Worm (Caenorhabditis elegans) whole organism, early embryonic: Measurements from ENCODE around the gene txdc-12.2.
"Not testable (repeated sequence)": the region's sequence is repeated elsewhere in the genome, so short reads cannot be mapped to it uniquely, and the experiment has no call there.

Experiments used
- B0310.2 ChIP-seq: sonication (generic microtip); optimal IDR thresholded peaks from 2 replicates; lab custom pipeline; 2016; ENCODE audit warnings: mild to moderate bottlenecking, missing genetic modification characterization, missing compliant biosample characterization
- F13C5.2 ChIP-seq: sonication (generic microtip); optimal IDR thresholded peaks from 2 replicates; lab custom pipeline; 2017; ENCODE audit warnings: mild to moderate bottlenecking, missing genetic modification characterization, inconsistent platforms, missing compliant biosample characterization
- aly-1 ChIP-seq: sonication (generic microtip); optimal IDR thresholded peaks from 2 replicates; lab custom pipeline; 2016; ENCODE audit warnings: missing genetic modification characterization, missing compliant biosample characterization
- ama-1 ChIP-seq: fragments of 150-350 bp; optimal IDR thresholded peaks from 2 replicates; lab custom pipeline; 2014
- ceh-13 ChIP-seq: fragments of 200-800 bp; sonication (Bioruptor generic); optimal IDR thresholded peaks from 2 replicates; lab custom pipeline; 2018; ENCODE audit warnings: mild to moderate bottlenecking, missing genetic modification characterization, missing compliant biosample characterization
- ceh-36 ChIP-seq: sonication (generic microtip); optimal IDR thresholded peaks from 2 replicates; lab custom pipeline; 2016; ENCODE audit warnings: missing genetic modification characterization, inconsistent platforms, missing compliant biosample characterization
- ets-7 ChIP-seq: sonication (generic microtip); optimal IDR thresholded peaks from 2 replicates; lab custom pipeline; 2016; ENCODE audit warnings: missing genotype, missing genetic modification characterization, missing compliant biosample characterization
- flt-1 ChIP-seq: fragments of 200-800 bp; sonication (Bioruptor generic); IDR thresholded peaks from 2 replicates; pipeline ENCODE4 v1.3.6; 2022; ENCODE audit warnings: missing genetic modification characterization, missing compliant biosample characterization
- hmbx-1 ChIP-seq: sonication (generic microtip); optimal IDR thresholded peaks from 2 replicates; lab custom pipeline; 2016; ENCODE audit warnings: mild to moderate bottlenecking, missing genetic modification characterization, missing compliant biosample characterization
- hmg-4 ChIP-seq: fragments of 200-800 bp; sonication (Bioruptor generic); optimal IDR thresholded peaks from 2 replicates; lab custom pipeline; 2018; ENCODE audit warnings: mild to moderate bottlenecking, missing genetic modification characterization, missing compliant biosample characterization
- hnd-1 ChIP-seq: sonication (generic microtip); optimal IDR thresholded peaks from 2 replicates; lab custom pipeline; 2016; ENCODE audit warnings: missing genetic modification characterization, missing compliant biosample characterization
- pes-1 ChIP-seq: fragments of 200-800 bp; sonication (Bioruptor generic); IDR thresholded peaks from 2 replicates; pipeline ENCODE4 v1.3.6; 2022; ENCODE audit warnings: missing genetic modification reagents, missing genetic modification characterization, missing compliant biosample characterization
- scrt-1 ChIP-seq: fragments of 200-800 bp; sonication (Bioruptor generic); IDR thresholded peaks from 2 replicates; pipeline ENCODE4 v1.3.6; 2022; ENCODE audit warnings: missing genetic modification characterization, missing compliant biosample characterization
- sea-1 ChIP-seq: fragments of 200-800 bp; sonication (Bioruptor generic); conservative IDR thresholded peaks from 2 replicates; pipeline ENCODE4 v1.3.6; 2022; ENCODE audit warnings: missing genetic modification characterization, missing compliant biosample characterization
- tbx-11 ChIP-seq: fragments of 200-800 bp; sonication (Bioruptor generic); IDR thresholded peaks from 2 replicates; pipeline ENCODE4 v1.3.6; 2022; ENCODE audit warnings: missing genetic modification characterization, missing compliant biosample characterization
- tbx-37 ChIP-seq: fragments of 200-800 bp; sonication (Bioruptor generic); conservative IDR thresholded peaks from 2 replicates; pipeline ENCODE4 v1.3.6; 2022; ENCODE audit warnings: missing genetic modification reagents, missing genetic modification characterization, missing compliant biosample characterization
- tra-4 ChIP-seq: sonication (generic microtip); optimal IDR thresholded peaks from 2 replicates; lab custom pipeline; 2017; ENCODE audit warnings: missing genetic modification characterization, missing compliant biosample characterization

The txdc-12.2 gene

DNA sequence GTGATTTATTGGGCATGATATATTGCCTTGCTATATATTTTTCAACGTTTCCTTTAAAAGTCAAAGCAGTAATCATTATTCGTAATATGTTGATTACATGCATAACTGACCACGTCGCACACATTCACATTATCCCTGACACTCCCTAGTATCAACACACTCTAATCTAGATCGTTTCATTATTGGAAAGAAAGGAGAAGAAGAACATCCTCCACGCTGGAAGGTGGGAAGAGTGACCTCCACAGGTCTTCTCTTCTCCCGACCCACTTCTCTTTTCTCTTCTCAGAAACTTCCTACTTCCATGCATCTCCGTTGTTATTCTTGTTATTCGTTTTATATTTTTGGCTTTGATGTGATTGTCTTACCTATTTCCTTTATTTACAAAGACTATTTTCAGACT is at the start of gene txdc-12.2:
Gene txdc-12.2 (plus strand): TSS at position 396 of the 400 bp plus-strand sequence.
- TF ChIP-seq ceh-13 (GFP tag; lab: Kevin White, UChicago) = no peak
- TF ChIP-seq ceh-36 (tag; lab: Kevin White, UChicago) = no peak
- TF ChIP-seq scrt-1 (GFP tag; lab: Robert Waterston, UW) = no peak
- TF ChIP-seq hmg-4 (GFP tag; lab: Kevin White, UChicago) = no peak
- TF ChIP-seq flt-1 (GFP tag; lab: Robert Waterston, UW) = no peak
- no peak for TF ChIP-seq B0310.2 (tag; lab: Kevin White, UChicago)
- no peak for TF ChIP-seq F13C5.2 (tag; lab: Kevin White, UChicago)
- TF ChIP-seq sea-1 (GFP tag; lab: Robert Waterston, UW) = no peak
- TF ChIP-seq hnd-1 (tag; lab: Kevin White, UChicago) = no peak
- TF ChIP-seq ets-7 = no peak
- TF ChIP-seq tra-4 (tag; lab: Kevin White, UChicago) = no peak
- no peak for TF ChIP-seq hmbx-1 (tag; lab: Kevin White, UChicago)
- no peak for TF ChIP-seq tbx-11 (GFP tag; lab: Robert Waterston, UW)
- TF ChIP-seq pes-1 (GFP tag; lab: Robert Waterston, UW) = no peak
- no peak for TF ChIP-seq aly-1 (tag; lab: Kevin White, UChicago)
- no peak for TF ChIP-seq ama-1

DNA sequence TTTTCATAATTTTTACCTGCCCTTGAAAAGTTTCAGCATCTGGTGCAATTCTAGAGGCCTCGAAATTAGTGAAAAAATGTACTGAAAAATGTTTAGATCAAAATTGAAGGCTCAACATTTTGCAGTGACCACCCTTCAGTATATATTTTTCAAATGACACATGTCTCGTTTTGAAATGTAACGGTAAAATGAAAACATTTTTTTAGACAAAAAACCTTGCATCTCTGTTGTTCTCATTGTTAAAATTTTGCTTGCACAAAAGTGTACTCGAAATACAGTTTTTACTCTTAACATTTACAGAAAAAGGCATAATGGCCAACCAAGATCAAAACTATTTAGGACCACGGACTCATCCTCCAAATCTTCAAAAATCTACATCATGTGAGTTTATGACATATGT is 47.9 kb upstream of the txdc-12.2 start, which contains the start of gene Y102A11A.2:
Gene Y102A11A.2 (plus strand): TSS at position 301 of the 400 bp plus-strand sequence.
- TF ChIP-seq F13C5.2 (tag; lab: Kevin White, UChicago); tbx-37 (GFP tag; lab: Robert Waterston, UW); ceh-36 (tag; lab: Kevin White, UChicago): not testable (repeated sequence)

DNA sequence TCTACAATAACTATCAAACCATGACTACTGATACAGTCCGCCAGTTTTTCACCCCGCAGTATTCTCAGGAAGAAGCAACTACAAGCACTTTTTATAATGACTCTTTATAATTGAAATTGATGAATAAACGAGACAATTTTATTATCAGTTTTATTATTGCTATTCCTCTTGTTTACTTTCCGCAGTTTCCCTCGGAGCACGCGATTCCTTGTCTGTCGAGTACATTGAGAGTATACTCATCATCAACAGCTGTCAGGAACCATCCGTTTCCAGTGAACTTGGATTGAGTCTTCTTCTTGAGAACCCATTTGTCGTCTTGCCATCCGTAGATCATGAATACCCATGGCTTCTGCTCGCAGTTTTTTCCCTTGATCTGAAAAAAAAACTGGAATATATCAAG is 43.4 kb upstream of the txdc-12.2 start:
- no peak for TF ChIP-seq flt-1 (GFP tag; lab: Robert Waterston, UW)
- TF ChIP-seq ama-1 = no peak
- TF ChIP-seq hnd-1 (tag; lab: Kevin White, UChicago) = no peak
- no peak for TF ChIP-seq pes-1 (GFP tag; lab: Robert Waterston, UW)
- no peak for TF ChIP-seq ceh-13 (GFP tag; lab: Kevin White, UChicago)
- TF ChIP-seq tbx-37 (GFP tag; lab: Robert Waterston, UW) = no peak
- no peak for TF ChIP-seq ceh-36 (tag; lab: Kevin White, UChicago)
- no peak for TF ChIP-seq tbx-11 (GFP tag; lab: Robert Waterston, UW)
- TF ChIP-seq hmg-4 (GFP tag; lab: Kevin White, UChicago) = no peak
- no peak for TF ChIP-seq B0310.2 (tag; lab: Kevin White, UChicago)
- no peak for TF ChIP-seq scrt-1 (GFP tag; lab: Robert Waterston, UW)
- TF ChIP-seq aly-1 (tag; lab: Kevin White, UChicago) = no peak
- TF ChIP-seq sea-1 (GFP tag; lab: Robert Waterston, UW) = no peak

DNA sequence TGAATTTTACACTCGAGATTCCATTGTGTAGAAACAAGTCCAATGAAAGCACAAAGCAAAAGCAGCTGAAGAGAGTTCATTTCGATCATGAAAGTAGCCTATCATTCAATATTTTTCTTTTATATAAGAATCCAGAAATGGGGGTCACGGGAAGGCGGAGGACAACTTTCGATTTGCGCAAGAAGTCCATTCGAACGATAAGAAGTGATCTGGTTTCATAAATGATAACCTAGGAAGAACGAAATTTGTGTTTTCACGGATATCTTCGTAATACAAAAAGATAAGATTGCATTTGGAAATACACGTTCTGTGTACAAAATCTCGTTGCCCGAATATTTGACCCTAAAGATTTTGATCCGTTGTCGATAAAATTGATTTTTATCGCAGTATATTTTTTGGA is 42.8 kb upstream of the txdc-12.2 start, which contains the start of gene Y102A11A.5:
Gene Y102A11A.5 (minus strand): TSS at position 175 of the 400 bp plus-strand sequence.
- TF ChIP-seq scrt-1 (GFP tag; lab: Robert Waterston, UW) = no peak

DNA sequence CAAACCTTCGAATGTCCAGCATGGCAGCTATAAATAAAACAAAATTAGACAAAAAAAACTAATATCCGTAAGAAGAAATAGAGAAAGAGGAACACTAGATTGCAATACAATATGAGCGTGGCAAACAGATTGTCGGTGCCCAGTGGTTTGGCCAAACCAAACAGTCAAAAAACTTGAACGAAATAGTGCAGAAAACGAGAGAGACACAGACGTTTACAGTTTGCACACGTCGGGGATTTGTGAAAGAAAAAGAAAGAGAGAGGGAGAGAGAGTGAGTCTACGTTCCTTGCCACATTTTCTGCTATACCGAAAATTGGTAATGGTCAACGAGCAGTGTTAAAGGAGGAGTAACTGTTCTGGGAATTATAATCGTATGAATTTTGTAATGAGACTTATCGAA is 39.1 kb upstream of the txdc-12.2 start, which contains the start of gene ergi-1:
Gene ergi-1 (minus strand): TSS at position 101 of the 400 bp plus-strand sequence.
- no peak for TF ChIP-seq B0310.2 (tag; lab: Kevin White, UChicago)
- no peak for TF ChIP-seq hmbx-1 (tag; lab: Kevin White, UChicago)
- no peak for TF ChIP-seq flt-1 (GFP tag; lab: Robert Waterston, UW)
- TF ChIP-seq ama-1 = no peak
- no peak for TF ChIP-seq ets-7
- TF ChIP-seq aly-1 (tag; lab: Kevin White, UChicago) = no peak
- TF ChIP-seq F13C5.2 (tag; lab: Kevin White, UChicago) = no peak
- no peak for TF ChIP-seq sea-1 (GFP tag; lab: Robert Waterston, UW)
- no peak for TF ChIP-seq ceh-13 (GFP tag; lab: Kevin White, UChicago)
- TF ChIP-seq scrt-1 (GFP tag; lab: Robert Waterston, UW) = no peak
- TF ChIP-seq pes-1 (GFP tag; lab: Robert Waterston, UW) = no peak
- no peak for TF ChIP-seq tra-4 (tag; lab: Kevin White, UChicago)

DNA sequence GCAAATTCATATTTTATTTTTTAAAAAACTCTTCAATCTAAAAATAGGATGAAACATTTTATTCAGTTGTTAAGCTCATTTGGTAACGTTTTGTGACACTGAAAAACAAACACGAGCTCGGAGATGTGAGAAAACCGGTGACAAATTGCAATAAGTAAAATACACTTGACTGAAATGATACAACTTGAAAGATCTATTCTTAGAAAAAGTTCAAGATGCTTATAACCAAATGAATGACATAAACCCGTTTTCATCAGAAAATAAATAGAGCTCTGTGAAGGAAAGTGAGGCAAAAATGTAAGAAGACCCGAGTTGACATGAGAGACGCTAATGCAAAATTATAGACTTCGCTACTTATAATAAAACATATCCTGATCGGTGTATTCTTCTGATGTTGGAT is 34.9 kb upstream of the txdc-12.2 start, which contains the start of gene smex-2:
Gene smex-2 (minus strand): TSS at position 101 of the 400 bp plus-strand sequence.
- TF ChIP-seq sea-1 (GFP tag; lab: Robert Waterston, UW) = no peak
- no peak for TF ChIP-seq aly-1 (tag; lab: Kevin White, UChicago)
- TF ChIP-seq B0310.2 (tag; lab: Kevin White, UChicago) = no peak
- no peak for TF ChIP-seq tbx-37 (GFP tag; lab: Robert Waterston, UW)
- TF ChIP-seq hmbx-1 (tag; lab: Kevin White, UChicago) = no peak
- no peak for TF ChIP-seq flt-1 (GFP tag; lab: Robert Waterston, UW)
- no peak for TF ChIP-seq tbx-11 (GFP tag; lab: Robert Waterston, UW)
- no peak for TF ChIP-seq F13C5.2 (tag; lab: Kevin White, UChicago)
- no peak for TF ChIP-seq hmg-4 (GFP tag; lab: Kevin White, UChicago)
- TF ChIP-seq pes-1 (GFP tag; lab: Robert Waterston, UW) = no peak
- TF ChIP-seq ceh-36 (tag; lab: Kevin White, UChicago) = no peak
- no peak for TF ChIP-seq ceh-13 (GFP tag; lab: Kevin White, UChicago)
- no peak for TF ChIP-seq tra-4 (tag; lab: Kevin White, UChicago)
- TF ChIP-seq scrt-1 (GFP tag; lab: Robert Waterston, UW) = no peak
- TF ChIP-seq ets-7 = no peak

DNA sequence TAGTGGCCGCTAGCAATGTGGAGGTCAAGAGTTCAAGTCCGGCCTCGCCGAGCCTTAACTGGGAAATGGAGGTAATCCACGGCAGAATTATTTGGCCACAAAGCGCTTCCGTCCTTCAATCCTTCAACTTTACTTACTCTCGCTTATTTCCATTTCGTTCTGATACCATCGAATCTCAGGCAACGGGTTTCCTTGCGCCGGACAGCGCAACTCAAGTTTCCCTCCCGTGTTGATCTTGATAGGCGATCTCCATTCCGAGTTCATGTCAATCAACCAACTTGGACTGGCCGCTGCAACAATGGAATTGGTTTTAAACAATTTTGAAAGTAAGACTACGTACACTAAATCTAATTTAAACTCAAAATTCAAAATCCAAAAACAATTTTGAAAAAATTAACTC is 33.4 kb upstream of the txdc-12.2 start:
- TF ChIP-seq pes-1 (GFP tag; lab: Robert Waterston, UW) = peak; percentile 32; the same call in 1 of the 2 replicates
- no peak for TF ChIP-seq ets-7
